Worm (Caenorhabditis elegans): ENCODE results near the gene R03D7.2.

Gene R03D7.2

DNA sequence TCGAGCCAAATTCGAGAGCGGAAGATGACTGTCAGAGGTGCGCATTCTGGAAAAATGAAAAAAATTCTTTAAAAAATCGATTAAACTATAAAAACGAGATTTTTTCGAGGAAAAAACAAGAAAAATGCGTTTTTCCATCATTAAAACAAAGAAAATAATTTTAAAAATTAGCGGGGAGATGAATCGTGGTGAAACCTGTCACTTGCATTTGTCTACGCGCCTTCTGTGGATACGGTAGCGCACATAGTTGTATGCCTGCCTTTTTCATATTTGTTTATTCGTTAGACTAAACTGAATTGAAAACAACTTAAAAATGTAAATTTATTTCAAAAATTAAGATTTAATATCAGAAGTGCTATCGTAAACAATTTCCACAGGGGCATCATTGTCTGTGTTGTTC lies 50.6 kb downstream of the R03D7.2 start, which contains the start of gene egg-3:
TSS of gene egg-3 (minus strand) at position 46 of the 400 bp plus-strand sequence.
- TF ChIP-seq hlh-17 (GFP tag; optimal IDR thresholded peaks at IDR 0.05; ENCODE audit: borderline replicate concordance) (no peak), C04F5.9 (tag; optimal IDR thresholded peaks at IDR 0.05) (no peak), C16A3.4 (tag; optimal IDR thresholded peaks at IDR 0.05) (no peak), pag-3 (tag; optimal IDR thresholded peaks at IDR 0.05; ENCODE audit: borderline replicate concordance, insufficient read depth) (no peak), ceh-63 (GFP tag; optimal IDR thresholded peaks at IDR 0.05) (no peak), lin-35 (GFP tag; optimal IDR thresholded peaks at IDR 0.05) (no peak), ceh-90 (tag; optimal IDR thresholded peaks at IDR 0.05) (no peak), lir-3 (tag; optimal IDR thresholded peaks at IDR 0.05; ENCODE audit: poor library complexity) (no peak), pqm-1 (tag; optimal IDR thresholded peaks at IDR 0.05) (no peak), nhr-20 (tag; optimal IDR thresholded peaks at IDR 0.05) (no peak), grh-1 (GFP tag; IDR thresholded peaks at IDR 0.05) (no peak), fkh-8 (tag; optimal IDR thresholded peaks at IDR 0.05) (no peak), aly-2 (tag; optimal IDR thresholded peaks at IDR 0.05) (no peak)
